Worm (Caenorhabditis elegans): Measurements from ENCODE around the gene ZK809.9.

DNA sequence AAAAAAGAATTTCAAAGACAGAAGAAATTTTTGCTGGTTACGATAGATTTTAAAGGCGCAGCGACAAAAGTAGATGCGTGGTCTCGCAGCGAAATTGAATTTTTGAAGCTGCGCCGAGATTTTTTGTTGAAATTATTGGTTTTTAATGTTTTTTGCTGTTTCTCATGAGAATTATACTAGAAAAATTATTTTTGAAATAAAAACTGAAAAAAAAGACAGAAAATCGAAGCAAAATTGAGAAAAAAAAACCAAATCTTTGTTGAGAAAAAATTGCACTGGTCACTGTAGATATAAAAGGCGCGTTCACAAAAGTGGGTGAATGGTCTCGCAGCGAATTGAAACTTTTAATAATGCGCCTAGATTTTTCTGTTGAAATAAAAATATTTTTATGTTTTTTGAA lies 30.5 kb downstream of the ZK809.9 start:
- no peak for TF ChIP-seq F13H6.1 (tag; optimal IDR thresholded peaks at IDR 0.05)
- no peak for TF ChIP-seq dmd-4 (tag; optimal IDR thresholded peaks at IDR 0.05; ENCODE audit: borderline replicate concordance)
- TF ChIP-seq hlh-30 (tag; optimal IDR thresholded peaks at IDR 0.05; ENCODE audit: insufficient read depth) = no peak
- TF ChIP-seq unc-86 (tag; optimal IDR thresholded peaks at IDR 0.05) = no peak
- no peak for TF ChIP-seq ets-4 (tag; optimal IDR thresholded peaks at IDR 0.05)
- no peak for TF ChIP-seq C08G9.2 (tag; optimal IDR thresholded peaks at IDR 0.05)
- no peak for TF ChIP-seq pha-4 (tag; optimal IDR thresholded peaks at IDR 0.05)
- TF ChIP-seq hlh-8 (tag; optimal IDR thresholded peaks at IDR 0.05) = no peak
- TF ChIP-seq pag-3 (tag; optimal IDR thresholded peaks at IDR 0.05; ENCODE audit: borderline replicate concordance) = no peak
- TF ChIP-seq npax-4 (tag; optimal IDR thresholded peaks at IDR 0.05) = no peak
- TF ChIP-seq sox-4 (tag; optimal IDR thresholded peaks at IDR 0.05) = no peak
- TF ChIP-seq nfya-1 (tag; optimal IDR thresholded peaks at IDR 0.05) = no peak

All from whole organism, late embryonic.